Fruit fly (Drosophila melanogaster): ENCODE measurements around the gene CTCF.

The CTCF gene

DNA sequence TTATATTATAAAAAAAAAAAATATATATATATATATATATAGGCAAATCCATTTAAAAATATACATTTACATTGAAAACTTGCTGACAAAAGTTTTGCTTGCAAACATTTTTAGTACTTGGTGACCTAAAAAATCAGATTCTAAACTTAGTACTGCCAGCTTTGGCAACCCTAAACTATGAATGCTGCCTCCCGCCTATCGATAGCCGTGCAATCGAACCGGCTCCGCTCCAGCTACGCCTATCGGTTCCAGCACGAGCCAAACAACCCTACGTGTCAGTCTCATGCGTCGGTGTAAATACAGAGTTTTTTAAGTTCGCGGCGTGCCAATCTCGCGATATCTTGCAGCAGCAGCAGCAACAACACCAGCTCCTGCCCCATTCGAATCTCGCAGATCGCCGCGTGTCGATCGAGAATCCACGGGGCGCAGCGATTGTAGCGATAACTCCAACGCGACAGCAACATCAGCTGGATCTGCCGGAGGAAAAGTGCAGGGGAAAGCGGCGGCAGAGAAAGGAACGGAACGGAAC is 3.9 kb upstream of the CTCF start, which contains the start of gene Sec63 (continued):
- TF ChIP-seq CG4318 (GFP tag; optimal IDR thresholded peaks at IDR 0.05) (no peak), CG8319 (GFP tag; optimal IDR thresholded peaks at IDR 0.05) (peak; percentile 96), vri (GFP tag; optimal IDR thresholded peaks at IDR 0.05) (peak; percentile 24), topi (GFP tag; optimal IDR thresholded peaks at IDR 0.05) (no peak), CG6808 (GFP tag; optimal IDR thresholded peaks at IDR 0.05) (peak; percentile 17), Sox102F (GFP tag; optimal IDR thresholded peaks at IDR 0.05) (no peak), Gug (GFP tag; IDR thresholded peaks at IDR 0.05) (no peak), Eip93F (GFP tag; optimal IDR thresholded peaks at IDR 0.05) (peak; percentile 55), CG6792 (GFP tag; optimal IDR thresholded peaks at IDR 0.05) (peak; percentile 4), CG6854 (GFP tag; optimal IDR thresholded peaks at IDR 0.05) (no peak), Hr4 (GFP tag; optimal IDR thresholded peaks at IDR 0.05) (no peak), CG16779 (tag; optimal IDR thresholded peaks at IDR 0.05) (no peak), Hr39 (GFP tag; optimal IDR thresholded peaks at IDR 0.05) (peak; percentile 39), pdm3 (GFP tag; optimal IDR thresholded peaks at IDR 0.05) (no peak), Hr38 (GFP tag; optimal IDR thresholded peaks at IDR 0.05) (no peak), Ets96B (tag; optimal IDR thresholded peaks at IDR 0.05) (no peak), Smox (GFP tag; optimal IDR thresholded peaks at IDR 0.05) (no peak), CG11902 (GFP tag; optimal IDR thresholded peaks at IDR 0.05) (peak; percentile 2), Sox14 (GFP tag; optimal IDR thresholded peaks at IDR 0.05) (peak; percentile 20), net (GFP tag; optimal IDR thresholded peaks at IDR 0.05) (no peak), Sox15 (GFP tag; optimal IDR thresholded peaks at IDR 0.05) (no peak), fkh (GFP tag; optimal IDR thresholded peaks at IDR 0.05) (peak; percentile 26), CG6163 (GFP tag; IDR thresholded peaks at IDR 0.05) (peak; percentile 56; the same call in 2 of the 3 replicates), Met (GFP tag; optimal IDR thresholded peaks at IDR 0.05) (no peak), Lpt (GFP tag; optimal IDR thresholded peaks at IDR 0.05) (no peak), CG32006 (GFP tag; optimal IDR thresholded peaks at IDR 0.05) (peak; percentile 43), CG7368 (GFP tag; optimal IDR thresholded peaks at IDR 0.05) (no peak)

DNA sequence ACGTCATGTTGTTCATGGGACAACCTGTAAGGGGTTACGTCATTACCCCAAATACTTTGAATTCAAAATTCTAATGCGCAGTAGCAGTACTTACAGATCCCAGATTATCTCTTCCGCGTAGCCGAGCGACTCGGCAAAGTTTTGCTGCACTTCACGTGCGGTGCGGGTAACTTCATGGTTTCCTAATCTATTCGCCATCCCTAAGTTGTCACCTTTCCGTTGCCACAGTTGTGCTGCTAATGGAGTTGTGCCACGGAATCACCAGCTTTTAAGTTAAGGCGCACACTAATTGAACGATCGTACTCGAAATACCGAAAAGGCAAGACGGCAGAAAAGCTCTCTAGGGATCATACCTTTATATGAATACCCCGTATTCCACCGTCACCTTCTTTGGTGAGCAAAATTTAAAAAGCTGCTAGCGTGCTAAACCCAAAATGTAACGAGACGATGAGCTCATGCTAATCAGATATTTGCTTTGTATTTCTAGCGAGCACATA is 3.4 kb upstream of the CTCF start, which contains the start of gene pst:
Gene pst (minus strand): TSS at position 437 of the 497 bp plus-strand sequence.
- TF ChIP-seq eg (GFP tag; IDR thresholded peaks at IDR 0.05) (no peak), fd85E (GFP tag; optimal IDR thresholded peaks at IDR 0.05) (peak; percentile 12), CG10669 (GFP tag; optimal IDR thresholded peaks at IDR 0.05) (no peak), CG3919 (GFP tag; optimal IDR thresholded peaks at IDR 0.05) (peak; percentile 8), CG11762 (GFP tag; optimal IDR thresholded peaks at IDR 0.05; ENCODE audit: insufficient read depth) (no peak), CG11902 (GFP tag; optimal IDR thresholded peaks at IDR 0.05) (no peak), Eip78C (GFP tag) (peak; percentile 71), svp (GFP tag) (peak; percentile 92), CG34406 (GFP tag; optimal IDR thresholded peaks at IDR 0.05) (no peak), esn (GFP tag; optimal IDR thresholded peaks at IDR 0.05) (no peak), Eip75B (GFP tag; optimal IDR thresholded peaks at IDR 0.05) (no peak), CG8319 (GFP tag; optimal IDR thresholded peaks at IDR 0.05) (no peak), ss (GFP tag; optimal IDR thresholded peaks at IDR 0.05) (peak in 1 of 2 experiments; percentile 1), Eip93F (GFP tag; optimal IDR thresholded peaks at IDR 0.05) (no peak), CG10631 (GFP tag; optimal IDR thresholded peaks at IDR 0.05) (no peak), vri (GFP tag; optimal IDR thresholded peaks at IDR 0.05) (peak; percentile 46), Lpt (GFP tag; optimal IDR thresholded peaks at IDR 0.05) (no peak), dac (GFP tag; optimal IDR thresholded peaks at IDR 0.05) (no peak), Gug (GFP tag; IDR thresholded peaks at IDR 0.05) (no peak), cyc (GFP tag; optimal IDR thresholded peaks at IDR 0.05) (peak; percentile 0), CG6808 (GFP tag; optimal IDR thresholded peaks at IDR 0.05) (no peak), OdsH (GFP tag; optimal IDR thresholded peaks at IDR 0.05) (no peak), pdm3 (GFP tag; optimal IDR thresholded peaks at IDR 0.05) (no peak), CG6854 (GFP tag; optimal IDR thresholded peaks at IDR 0.05) (peak; percentile 49), CG6792 (GFP tag; optimal IDR thresholded peaks at IDR 0.05) (no peak)
